Worm (Caenorhabditis elegans) whole organism, L1 larva: ENCODE measurements around the gene Y41D4B.24.

ENCODE experiments used
- C04F5.9 ChIP-seq: sonication (generic microtip); optimal IDR thresholded peaks from 2 replicates; lab custom pipeline; 2016; ENCODE audit warnings: missing genetic modification characterization, missing compliant biosample characterization
- C16A3.4 ChIP-seq: fragments of 150-350 bp; optimal IDR thresholded peaks from 2 replicates; lab custom pipeline; 2014; ENCODE audit warnings: missing biosample characterization, missing genetic modification characterization
- F16B12.6 ChIP-seq: fragments of 150-350 bp; optimal IDR thresholded peaks from 2 replicates; lab custom pipeline; 2014; ENCODE audit warnings: missing biosample characterization, missing genetic modification characterization
- Y116A8C.19 ChIP-seq: sonication (generic microtip); optimal IDR thresholded peaks from 2 replicates; lab custom pipeline; 2016; ENCODE audit warnings: missing compliant biosample characterization, missing genetic modification characterization, borderline replicate concordance
- aha-1 ChIP-seq: fragments of 150-350 bp; optimal IDR thresholded peaks from 2 replicates; lab custom pipeline; 2014; ENCODE audit warnings: missing biosample characterization, missing genetic modification characterization
- alr-1 ChIP-seq: fragments of 200-800 bp; sonication (Bioruptor generic); optimal IDR thresholded peaks from 2 replicates; lab custom pipeline; 2018; ENCODE audit warnings: borderline replicate concordance, mild to moderate bottlenecking, missing genetic modification characterization, missing compliant biosample characterization
- aly-2 ChIP-seq: fragments of 150-350 bp; optimal IDR thresholded peaks from 2 replicates; lab custom pipeline; 2014; ENCODE audit warnings: missing biosample characterization, missing genetic modification characterization
- ama-1 ChIP-seq: fragments of 150-350 bp; optimal IDR thresholded peaks from 2 replicates; lab custom pipeline; 2014
- blmp-1 ChIP-seq: fragments of 150-350 bp; optimal IDR thresholded peaks from 2 replicates; lab custom pipeline; 2014; ENCODE audit warnings: missing biosample characterization, missing genetic modification characterization
- ceh-63 ChIP-seq: fragments of 200-800 bp; sonication (Bioruptor generic); optimal IDR thresholded peaks from 2 replicates; lab custom pipeline; 2018; ENCODE audit warnings: mild to moderate bottlenecking, missing genetic modification characterization, missing compliant biosample characterization
- ceh-8 ChIP-seq: fragments of 200-800 bp; sonication (Bioruptor generic); optimal IDR thresholded peaks from 2 replicates; lab custom pipeline; 2018; ENCODE audit warnings: mild to moderate bottlenecking, missing genetic modification characterization, moderate library complexity, missing compliant biosample characterization
- ceh-82 ChIP-seq, 3 experiments: fragments of 150-350 bp in 1 of 3; sonication (generic microtip) in 2 of 3; optimal IDR thresholded peaks; 2 replicates each; lab custom pipeline; 2014 to 2017; ENCODE audit warnings: missing biosample characterization in 3 of 3, missing genetic modification characterization in 3 of 3
- ceh-88 ChIP-seq: fragments of 200-800 bp; sonication (Bioruptor generic); IDR thresholded peaks from 2 replicates; pipeline ENCODE4 v1.3.6; 2022; ENCODE audit warnings: missing genetic modification characterization, missing compliant biosample characterization
- dpl-1 ChIP-seq, 3 experiments: fragments of 150-350 bp in 2 of 3; sonication (generic microtip) in 1 of 3; optimal IDR thresholded peaks; 2 replicates each; lab custom pipeline; 2014 to 2017; ENCODE audit warnings: missing biosample characterization in 3 of 3, missing genetic modification characterization in 3 of 3, missing genetic modification reagents in 3 of 3
- efl-1 ChIP-seq, 4 experiments: fragments of 150-350 bp; optimal IDR thresholded peaks in 3 of 4; peaks in 1 of 4; 1 replicate in 1 of 4; 2 replicates in 3 of 4; lab custom pipeline; 2014; ENCODE audit warnings: missing biosample characterization in 2 of 4, missing genetic modification characterization in 2 of 4, missing genetic modification reagents in 2 of 4
- efl-3 ChIP-seq: fragments of 200-800 bp; sonication (Bioruptor generic); optimal IDR thresholded peaks from 2 replicates; lab custom pipeline; 2018; ENCODE audit warnings: mild to moderate bottlenecking, missing genetic modification characterization, missing compliant biosample characterization
- egl-13 ChIP-seq: sonication (generic microtip); optimal IDR thresholded peaks from 2 replicates; lab custom pipeline; 2016; ENCODE audit warnings: missing genotype, missing genetic modification reagents, missing genetic modification characterization, missing compliant biosample characterization
- egl-27 ChIP-seq, 2 experiments: fragments of 150-350 bp in 1 of 2; sonication (generic microtip); optimal IDR thresholded peaks; 3 replicates each; lab custom pipeline; 2017 to 2018; ENCODE audit warnings: missing biosample characterization in 2 of 2, missing genetic modification characterization in 2 of 2, missing genetic modification reagents in 2 of 2
- elt-3 ChIP-seq, 6 experiments: fragments of 150-350 bp in 1 of 6; sonication (generic microtip); optimal IDR thresholded peaks; 2 replicates each; lab custom pipeline; 2017 to 2018; ENCODE audit warnings: missing biosample characterization in 6 of 6, missing genetic modification characterization in 6 of 6, inconsistent platforms in 1 of 6
- ets-5 ChIP-seq: fragments of 200-800 bp; sonication (Bioruptor generic); IDR thresholded peaks from 2 replicates; pipeline ENCODE4 v1.3.6; 2022; ENCODE audit warnings: missing genetic modification characterization, missing compliant biosample characterization
- fkh-4 ChIP-seq: sonication (generic microtip); optimal IDR thresholded peaks from 2 replicates; lab custom pipeline; 2016; ENCODE audit warnings: missing compliant biosample characterization, missing genetic modification characterization, borderline replicate concordance
- grh-1 ChIP-seq: fragments of 200-800 bp; sonication (Bioruptor generic); IDR thresholded peaks from 2 replicates; pipeline ENCODE4 v1.3.6; 2022; ENCODE audit warnings: missing genetic modification reagents, missing genetic modification characterization, missing compliant biosample characterization
- jun-1 ChIP-seq: fragments of 150-350 bp; optimal IDR thresholded peaks from 2 replicates; lab custom pipeline; 2014; ENCODE audit warnings: missing biosample characterization, missing genetic modification reagents, missing genetic modification characterization
- lin-14 ChIP-seq: fragments of 200-800 bp; sonication (Bioruptor generic); optimal IDR thresholded peaks from 2 replicates; lab custom pipeline; 2018; ENCODE audit warnings: mild to moderate bottlenecking, missing genetic modification characterization, moderate library complexity, missing compliant biosample characterization
- lin-35 ChIP-seq, 2 experiments: fragments of 150-350 bp; optimal IDR thresholded peaks; 2 replicates each; lab custom pipeline; 2014; ENCODE audit warnings: missing biosample characterization in 2 of 2, missing genetic modification characterization in 2 of 2, missing genetic modification reagents in 2 of 2
- lsy-2 ChIP-seq, 2 experiments: fragments of 150-350 bp; optimal IDR thresholded peaks; 2 replicates each; lab custom pipeline; 2014; ENCODE audit warnings: missing biosample characterization in 2 of 2, missing genetic modification characterization in 2 of 2
- mab-9 ChIP-seq: fragments of 200-800 bp; sonication (Bioruptor generic); IDR thresholded peaks from 2 replicates; pipeline ENCODE4 v1.3.6; 2022; ENCODE audit warnings: missing genetic modification reagents, missing genetic modification characterization, missing compliant biosample characterization
- mdl-1 ChIP-seq, 2 experiments: fragments of 150-350 bp; optimal IDR thresholded peaks; 2 replicates each; lab custom pipeline; 2014 to 2017; ENCODE audit warnings: missing biosample characterization in 2 of 2, missing genetic modification characterization in 2 of 2, inconsistent platforms in 1 of 2
- mef-2 ChIP-seq: fragments of 150-350 bp; optimal IDR thresholded peaks from 2 replicates; lab custom pipeline; 2014; ENCODE audit warnings: missing biosample characterization, missing genetic modification characterization
- nhr-11 ChIP-seq: fragments of 150-350 bp; optimal IDR thresholded peaks from 2 replicates; lab custom pipeline; 2014; ENCODE audit warnings: missing biosample characterization, missing genetic modification characterization
- nhr-237 ChIP-seq: fragments of 150-350 bp; optimal IDR thresholded peaks from 2 replicates; lab custom pipeline; 2014; ENCODE audit warnings: missing biosample characterization, missing genetic modification characterization
- nhr-28 ChIP-seq: fragments of 150-350 bp; optimal IDR thresholded peaks from 2 replicates; lab custom pipeline; 2014; ENCODE audit warnings: missing biosample characterization, missing genetic modification characterization
- nhr-47 ChIP-seq: sonication (generic microtip); optimal IDR thresholded peaks from 2 replicates; lab custom pipeline; 2016; ENCODE audit warnings: mild to moderate bottlenecking, missing genetic modification characterization, moderate library complexity, missing compliant biosample characterization
- nhr-71 ChIP-seq: sonication (generic microtip); optimal IDR thresholded peaks from 2 replicates; lab custom pipeline; 2016; ENCODE audit warnings: mild to moderate bottlenecking, missing genetic modification characterization, moderate library complexity, missing compliant biosample characterization
- nhr-77 ChIP-seq: fragments of 150-350 bp; optimal IDR thresholded peaks from 2 replicates; lab custom pipeline; 2014; ENCODE audit warnings: missing biosample characterization, missing genetic modification characterization
- pax-3 ChIP-seq: fragments of 200-800 bp; sonication (Bioruptor generic); optimal IDR thresholded peaks from 2 replicates; lab custom pipeline; 2018; ENCODE audit warnings: mild to moderate bottlenecking, missing genetic modification characterization, moderate library complexity, missing compliant biosample characterization
- pqm-1 ChIP-seq: sonication (generic microtip); optimal IDR thresholded peaks from 3 replicates; lab custom pipeline; 2017; ENCODE audit warnings: missing biosample characterization, missing genetic modification characterization
- rnt-1 ChIP-seq: sonication (generic microtip); optimal IDR thresholded peaks from 2 replicates; lab custom pipeline; 2016; ENCODE audit warnings: mild to moderate bottlenecking, missing genetic modification characterization, moderate library complexity, missing compliant biosample characterization
- skn-1 ChIP-seq: fragments of 150-350 bp; optimal IDR thresholded peaks from 2 replicates; lab custom pipeline; 2014; ENCODE audit warnings: missing biosample characterization, missing genetic modification characterization
- snpc-4 ChIP-seq: fragments of 150-350 bp; optimal IDR thresholded peaks from 2 replicates; lab custom pipeline; 2014; ENCODE audit warnings: missing biosample characterization, missing genetic modification characterization
- snu-23 ChIP-seq: sonication (generic microtip); optimal IDR thresholded peaks from 2 replicates; lab custom pipeline; 2016; ENCODE audit warnings: missing genetic modification characterization, missing compliant biosample characterization
- sptf-1 ChIP-seq: fragments of 150-350 bp; optimal IDR thresholded peaks from 2 replicates; lab custom pipeline; 2014; ENCODE audit warnings: missing biosample characterization, missing genetic modification characterization
- swsn-7 ChIP-seq: sonication (generic microtip); optimal IDR thresholded peaks from 2 replicates; lab custom pipeline; 2016; ENCODE audit warnings: missing genetic modification characterization, missing compliant biosample characterization
- tbx-2 ChIP-seq: sonication (generic microtip); optimal IDR thresholded peaks from 2 replicates; lab custom pipeline; 2016; ENCODE audit warnings: missing genetic modification characterization, missing compliant biosample characterization
- unc-130 ChIP-seq: fragments of 150-350 bp; optimal IDR thresholded peaks from 2 replicates; lab custom pipeline; 2017; ENCODE audit warnings: missing biosample characterization, missing genetic modification characterization, inconsistent platforms
- unc-30 ChIP-seq: sonication (generic microtip); optimal IDR thresholded peaks from 2 replicates; lab custom pipeline; 2017; ENCODE audit warnings: missing biosample characterization, missing genetic modification characterization
- unc-62 ChIP-seq: fragments of 150-350 bp; optimal IDR thresholded peaks from 2 replicates; lab custom pipeline; 2014; ENCODE audit warnings: missing biosample characterization, missing genetic modification reagents, missing genetic modification characterization
- unc-86 ChIP-seq: sonication (generic microtip); optimal IDR thresholded peaks from 2 replicates; lab custom pipeline; 2016; ENCODE audit warnings: missing genetic modification characterization, missing compliant biosample characterization
- xbp-1 ChIP-seq: sonication (generic microtip); optimal IDR thresholded peaks from 2 replicates; lab custom pipeline; 2016; ENCODE audit warnings: missing genetic modification characterization, missing compliant biosample characterization
- zag-1 ChIP-seq: fragments of 150-350 bp; optimal IDR thresholded peaks from 2 replicates; lab custom pipeline; 2014; ENCODE audit warnings: missing biosample characterization, missing genetic modification characterization
- zip-4 ChIP-seq: fragments of 200-800 bp; sonication (Bioruptor generic); optimal IDR thresholded peaks from 2 replicates; lab custom pipeline; 2018; ENCODE audit warnings: mild to moderate bottlenecking, missing genetic modification characterization, moderate library complexity, missing compliant biosample characterization
- ztf-11 ChIP-seq, 2 experiments: sonication (generic microtip); optimal IDR thresholded peaks; 2 replicates each; lab custom pipeline; 2016 to 2017; ENCODE audit warnings: missing genetic modification characterization in 2 of 2, missing biosample characterization in 1 of 2, missing compliant biosample characterization in 1 of 2
- ztf-4 ChIP-seq: fragments of 150-350 bp; optimal IDR thresholded peaks from 2 replicates; lab custom pipeline; 2014; ENCODE audit warnings: missing biosample characterization, missing genetic modification characterization

The Y41D4B.24 gene

DNA sequence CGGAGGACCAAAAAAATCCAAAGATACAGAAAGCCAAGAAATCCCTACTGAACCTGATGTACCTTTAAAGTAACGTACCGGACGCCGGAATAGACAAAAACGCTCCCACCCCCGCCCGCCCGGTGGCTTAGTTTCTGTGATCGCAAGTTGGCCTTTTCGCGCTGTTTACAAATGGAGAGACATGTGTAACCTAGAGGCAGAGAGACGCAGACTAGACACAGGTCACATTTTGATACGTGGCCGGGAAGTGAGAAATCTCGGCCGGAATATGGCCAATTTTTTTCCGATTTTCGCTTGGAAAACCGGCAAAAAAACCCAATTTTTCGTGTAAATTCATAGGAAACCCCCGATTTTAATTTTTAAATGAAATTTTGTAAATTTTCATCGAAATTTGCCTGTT lies 24.9 kb downstream of the Y41D4B.24 start:
- TF ChIP-seq tbx-2 (tag; lab: Kevin White, UChicago) (no peak), zip-4 (GFP tag; lab: Kevin White, UChicago) (no peak), unc-30 (tag; lab: Kevin White, UChicago) (no peak), mab-9 (GFP tag; lab: Robert Waterston, UW) (no peak), pax-3 (tag; lab: Kevin White, UChicago) (no peak), snpc-4 (tag; lab: Kevin White, UChicago) (no peak), nhr-77 (tag; lab: Kevin White, UChicago) (no peak), fkh-4 (tag; lab: Kevin White, UChicago) (no peak), zag-1 (no peak), nhr-237 (tag; lab: Kevin White, UChicago) (no peak), skn-1 (no peak), swsn-7 (tag; lab: Kevin White, UChicago) (no peak), lsy-2 (tag; optimal IDR thresholded peaks at IDR 0.05; lab: Kevin White, UChicago) (peak in 1 of 2 experiments; percentile 14), nhr-28 (tag; lab: Kevin White, UChicago) (no peak), egl-13 (no peak), sptf-1 (no peak), ztf-4 (no peak), lin-14 (GFP tag; lab: Kevin White, UChicago) (peak; percentile 34), Y116A8C.19 (tag; lab: Kevin White, UChicago) (no peak), ama-1 (lab: Kevin White, UChicago) (no peak), ztf-11 (tag; optimal IDR thresholded peaks at IDR 0.05; lab: Kevin White, UChicago) (no peak), elt-3 (tag; optimal IDR thresholded peaks at IDR 0.05; lab: Kevin White, UChicago) (peak in 1 of 6 experiments; percentile 17), ceh-8 (GFP tag; lab: Kevin White, UChicago) (no peak), lin-35 (GFP tag; optimal IDR thresholded peaks at IDR 0.05; lab: Kevin White, UChicago) (peak in 1 of 2 experiments; percentile 25), egl-27 (tag; optimal IDR thresholded peaks at IDR 0.05; lab: Kevin White, UChicago) (no peak), nhr-71 (tag; lab: Kevin White, UChicago) (no peak), dpl-1 (GFP tag; optimal IDR thresholded peaks at IDR 0.05; lab: Kevin White, UChicago) (no peak), snu-23 (GFP tag; lab: Kevin White, UChicago) (no peak), unc-130 (tag; lab: Kevin White, UChicago) (no peak), alr-1 (tag; lab: Kevin White, UChicago) (no peak), mdl-1 (tag; optimal IDR thresholded peaks at IDR 0.05; lab: Kevin White, UChicago) (peak in 1 of 2 experiments; percentile 21), nhr-11 (tag; lab: Kevin White, UChicago) (no peak), C04F5.9 (tag; lab: Kevin White, UChicago) (no peak), efl-1 (optimal IDR thresholded peaks at IDR 0.05; lab: Kevin White, UChicago) (no peak), efl-1 (GFP tag; optimal IDR thresholded peaks at IDR 0.05 in 1 of 2; lab: Kevin White, UChicago) (peak in 1 of 2 experiments; percentile 3), ets-5 (GFP tag; lab: Robert Waterston, UW) (no peak), unc-86 (tag; lab: Kevin White, UChicago) (no peak), grh-1 (GFP tag; lab: Robert Waterston, UW) (no peak), rnt-1 (tag; lab: Kevin White, UChicago) (no peak), pqm-1 (tag; lab: Kevin White, UChicago) (no peak), efl-3 (GFP tag; lab: Kevin White, UChicago) (no peak), mef-2 (tag; lab: Kevin White, UChicago) (no peak), ceh-88 (GFP tag; lab: Robert Waterston, UW) (no peak), aha-1 (tag; lab: Kevin White, UChicago) (no peak), ceh-82 (tag; optimal IDR thresholded peaks at IDR 0.05; lab: Kevin White, UChicago) (no peak), F16B12.6 (no peak), xbp-1 (tag; lab: Kevin White, UChicago) (no peak), aly-2 (tag; lab: Kevin White, UChicago) (no peak), C16A3.4 (tag; lab: Kevin White, UChicago) (no peak), jun-1 (tag; lab: Kevin White, UChicago) (no peak), nhr-47 (tag; lab: Kevin White, UChicago) (no peak), ceh-63 (GFP tag; lab: Kevin White, UChicago) (no peak), unc-62 (GFP tag; lab: Kevin White, UChicago) (no peak), blmp-1 (tag; lab: Kevin White, UChicago) (peak; percentile 28)
